Fruit fly (Drosophila melanogaster) whole organism, prepupa: ENCODE results near the gene CG5611.

Source experiments
- Blimp-1 ChIP-seq: fragments of 200-800 bp; sonication (Bioruptor generic); optimal IDR thresholded peaks from 3 replicates; lab custom pipeline; 2017; ENCODE audit warnings: missing biosample characterization, missing genetic modification characterization, mild to moderate bottlenecking, moderate library complexity, missing genetic modification reagents
- CG11294 ChIP-seq: fragments of 200-800 bp; sonication (Bioruptor generic); IDR thresholded peaks from 2 replicates; pipeline ENCODE4 v1.3.6; 2022; ENCODE audit warnings: missing biosample characterization, missing genetic modification characterization
- CG1621 ChIP-seq: fragments of 200-800 bp; sonication (Bioruptor generic); optimal IDR thresholded peaks from 3 replicates; lab custom pipeline; 2018; ENCODE audit warnings: missing biosample characterization, mild to moderate bottlenecking, missing genetic modification characterization
- CG6163 ChIP-seq: fragments of 200-800 bp; sonication (Bioruptor generic); IDR thresholded peaks from 3 replicates; pipeline ENCODE4 v1.3.6; 2022; ENCODE audit warnings: missing biosample characterization, missing genetic modification characterization
- CG6854 ChIP-seq: fragments of 200-800 bp; sonication (Bioruptor generic); optimal IDR thresholded peaks from 2 replicates; lab custom pipeline; 2017; ENCODE audit warnings: missing biosample characterization, mild to moderate bottlenecking, missing genetic modification characterization
- Gug ChIP-seq: fragments of 200-800 bp; sonication (Bioruptor generic); IDR thresholded peaks from 2 replicates; pipeline ENCODE4 v1.3.6; 2022; ENCODE audit warnings: missing biosample characterization, missing genetic modification characterization
- Hr39 ChIP-seq: fragments of 200-800 bp; sonication (Bioruptor generic); optimal IDR thresholded peaks from 2 replicates; lab custom pipeline; 2016; ENCODE audit warnings: missing biosample characterization, missing genetic modification characterization
- OdsH ChIP-seq: fragments of 200-800 bp; sonication (Bioruptor generic); optimal IDR thresholded peaks from 3 replicates; lab custom pipeline; 2016; ENCODE audit warnings: missing biosample characterization, missing genetic modification characterization
- Sox14 ChIP-seq: fragments of 200-800 bp; sonication (Bioruptor generic); optimal IDR thresholded peaks from 3 replicates; lab custom pipeline; 2016; ENCODE audit warnings: missing biosample characterization, missing genetic modification characterization
- cyc ChIP-seq: fragments of 200-800 bp; sonication (Bioruptor generic); optimal IDR thresholded peaks from 3 replicates; lab custom pipeline; 2016; ENCODE audit warnings: missing biosample characterization, missing genetic modification characterization
- dac ChIP-seq: fragments of 200-800 bp; sonication (Bioruptor generic); optimal IDR thresholded peaks from 2 replicates; lab custom pipeline; 2017; ENCODE audit warnings: missing biosample characterization, mild to moderate bottlenecking, missing genetic modification characterization
- esn ChIP-seq: fragments of 200-800 bp; sonication (Bioruptor generic); optimal IDR thresholded peaks from 2 replicates; lab custom pipeline; 2016; ENCODE audit warnings: missing biosample characterization, mild to moderate bottlenecking, missing genetic modification characterization, moderate library complexity
- lz ChIP-seq: fragments of 200-800 bp; sonication (Bioruptor generic); optimal IDR thresholded peaks from 3 replicates; lab custom pipeline; 2016; ENCODE audit warnings: missing biosample characterization, missing genetic modification characterization
- vri ChIP-seq: fragments of 200-800 bp; sonication (Bioruptor generic); optimal IDR thresholded peaks from 3 replicates; lab custom pipeline; 2016; ENCODE audit warnings: missing biosample characterization, mild to moderate bottlenecking, missing genetic modification characterization

DNA sequence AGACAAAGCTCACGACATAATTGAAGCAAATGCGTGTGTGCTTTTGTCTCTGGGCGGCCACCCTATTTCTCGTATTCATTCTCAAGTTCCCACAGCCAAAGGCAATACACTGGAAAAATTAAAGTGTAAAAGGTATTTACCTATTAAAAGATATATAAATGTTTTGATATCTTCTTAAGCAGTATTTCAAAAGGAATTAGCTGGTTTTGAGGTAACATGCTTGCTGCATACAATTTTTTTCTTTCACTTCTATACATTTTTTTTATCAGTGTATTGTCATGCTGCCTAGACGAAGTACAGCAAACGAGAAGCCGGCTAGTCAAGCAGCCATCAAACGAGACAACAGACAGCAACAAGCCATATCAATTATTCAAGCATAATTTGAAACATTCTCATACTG, 22.0 kb downstream of the CG5611 start:
- no peak for TF ChIP-seq Sox14 (GFP tag; lab: Kevin White, UChicago)
- TF ChIP-seq OdsH, result no peak
- no peak for TF ChIP-seq Blimp-1 (GFP tag; lab: Kevin White, UChicago)
- no peak for TF ChIP-seq Gug (GFP tag; lab: Robert Waterston, UW)
- no peak for TF ChIP-seq esn (GFP tag; lab: Kevin White, UChicago)
- no peak for TF ChIP-seq vri (GFP tag; lab: Kevin White, UChicago)
- TF ChIP-seq Hr39, result no peak
- TF ChIP-seq CG6854, result no peak
- no peak for TF ChIP-seq CG1621
- TF ChIP-seq lz (GFP tag; lab: Kevin White, UChicago), result no peak
- TF ChIP-seq dac (GFP tag; lab: Kevin White, UChicago), result no peak
- TF ChIP-seq CG6163 (GFP tag; lab: Robert Waterston, UW), result no peak
- no peak for TF ChIP-seq CG11294 (GFP tag; lab: Robert Waterston, UW)
- no peak for TF ChIP-seq cyc (GFP tag; lab: Kevin White, UChicago)
